Worm (Caenorhabditis elegans) whole organism, L1 larva: ENCODE results near the gene sca-1.

ENCODE experiments used
- F16B12.6 ChIP-seq: fragments of 150-350 bp; optimal IDR thresholded peaks from 2 replicates; lab custom pipeline; 2014; ENCODE audit warnings: missing biosample characterization, missing genetic modification characterization
- Y116A8C.19 ChIP-seq: sonication (generic microtip); optimal IDR thresholded peaks from 2 replicates; lab custom pipeline; 2016; ENCODE audit warnings: missing compliant biosample characterization, missing genetic modification characterization, borderline replicate concordance
- alr-1 ChIP-seq: fragments of 200-800 bp; sonication (Bioruptor generic); optimal IDR thresholded peaks from 2 replicates; lab custom pipeline; 2018; ENCODE audit warnings: borderline replicate concordance, mild to moderate bottlenecking, missing genetic modification characterization, missing compliant biosample characterization
- ceh-63 ChIP-seq: fragments of 200-800 bp; sonication (Bioruptor generic); optimal IDR thresholded peaks from 2 replicates; lab custom pipeline; 2018; ENCODE audit warnings: mild to moderate bottlenecking, missing genetic modification characterization, missing compliant biosample characterization
- ceh-82 ChIP-seq, 3 experiments: fragments of 150-350 bp in 1 of 3; sonication (generic microtip) in 2 of 3; optimal IDR thresholded peaks; 2 replicates each; lab custom pipeline; 2014 to 2017; ENCODE audit warnings: missing biosample characterization in 3 of 3, missing genetic modification characterization in 3 of 3
- ceh-88 ChIP-seq: fragments of 200-800 bp; sonication (Bioruptor generic); IDR thresholded peaks from 2 replicates; pipeline ENCODE4 v1.3.6; 2022; ENCODE audit warnings: missing genetic modification characterization, missing compliant biosample characterization
- ceh-90 ChIP-seq: sonication (generic microtip); optimal IDR thresholded peaks from 2 replicates; lab custom pipeline; 2016; ENCODE audit warnings: missing genetic modification characterization, missing compliant biosample characterization
- ces-1 ChIP-seq: fragments of 150-350 bp; optimal IDR thresholded peaks from 2 replicates; lab custom pipeline; 2014; ENCODE audit warnings: missing biosample characterization, missing genetic modification reagents, missing genetic modification characterization
- dsc-1 ChIP-seq: sonication (generic microtip); optimal IDR thresholded peaks from 2 replicates; lab custom pipeline; 2016; ENCODE audit warnings: mild to moderate bottlenecking, missing genetic modification characterization, missing compliant biosample characterization
- efl-1 ChIP-seq, 4 experiments: fragments of 150-350 bp; optimal IDR thresholded peaks in 3 of 4; peaks in 1 of 4; 1 replicate in 1 of 4; 2 replicates in 3 of 4; lab custom pipeline; 2014; ENCODE audit warnings: missing biosample characterization in 2 of 4, missing genetic modification characterization in 2 of 4, missing genetic modification reagents in 2 of 4
- egl-13 ChIP-seq: sonication (generic microtip); optimal IDR thresholded peaks from 2 replicates; lab custom pipeline; 2016; ENCODE audit warnings: missing genotype, missing genetic modification reagents, missing genetic modification characterization, missing compliant biosample characterization
- elt-2 ChIP-seq: sonication (generic microtip); optimal IDR thresholded peaks from 2 replicates; lab custom pipeline; 2016; ENCODE audit warnings: missing genetic modification characterization, mild to moderate bottlenecking, inconsistent platforms, missing compliant biosample characterization, missing genetic modification reagents
- fkh-10 ChIP-seq: sonication (generic microtip); optimal IDR thresholded peaks from 2 replicates; lab custom pipeline; 2017; ENCODE audit warnings: missing biosample characterization, missing genetic modification reagents, missing genetic modification characterization
- fkh-4 ChIP-seq: sonication (generic microtip); optimal IDR thresholded peaks from 2 replicates; lab custom pipeline; 2016; ENCODE audit warnings: missing compliant biosample characterization, missing genetic modification characterization, borderline replicate concordance
- fkh-8 ChIP-seq: sonication (generic microtip); optimal IDR thresholded peaks from 2 replicates; lab custom pipeline; 2016; ENCODE audit warnings: mild to moderate bottlenecking, missing genetic modification characterization, missing compliant biosample characterization
- grh-1 ChIP-seq: fragments of 200-800 bp; sonication (Bioruptor generic); IDR thresholded peaks from 2 replicates; pipeline ENCODE4 v1.3.6; 2022; ENCODE audit warnings: missing genetic modification reagents, missing genetic modification characterization, missing compliant biosample characterization
- hlh-4 ChIP-seq: sonication (generic microtip); optimal IDR thresholded peaks from 2 replicates; lab custom pipeline; 2016; ENCODE audit warnings: mild to moderate bottlenecking, missing genetic modification characterization, missing compliant biosample characterization
- isw-1 ChIP-seq: fragments of 200-800 bp; sonication (Bioruptor generic); IDR thresholded peaks from 2 replicates; pipeline ENCODE4 v1.3.6; 2022; ENCODE audit warnings: missing genetic modification characterization, missing compliant biosample characterization
- lin-15B ChIP-seq: fragments of 150-350 bp; sonication (generic microtip); optimal IDR thresholded peaks from 3 replicates; lab custom pipeline; 2014; ENCODE audit warnings: missing biosample characterization, missing genetic modification characterization
- lir-3 ChIP-seq: sonication (generic microtip); optimal IDR thresholded peaks from 2 replicates; lab custom pipeline; 2016; ENCODE audit warnings: mild to moderate bottlenecking, missing genetic modification characterization, moderate library complexity, missing compliant biosample characterization; ENCODE audit not compliant: poor library complexity
- mab-9 ChIP-seq: fragments of 200-800 bp; sonication (Bioruptor generic); IDR thresholded peaks from 2 replicates; pipeline ENCODE4 v1.3.6; 2022; ENCODE audit warnings: missing genetic modification reagents, missing genetic modification characterization, missing compliant biosample characterization
- mdl-1 ChIP-seq, 2 experiments: fragments of 150-350 bp; optimal IDR thresholded peaks; 2 replicates each; lab custom pipeline; 2014 to 2017; ENCODE audit warnings: missing biosample characterization in 2 of 2, missing genetic modification characterization in 2 of 2, inconsistent platforms in 1 of 2
- mef-2 ChIP-seq: fragments of 150-350 bp; optimal IDR thresholded peaks from 2 replicates; lab custom pipeline; 2014; ENCODE audit warnings: missing biosample characterization, missing genetic modification characterization
- mep-1 ChIP-seq: fragments of 150-350 bp; optimal IDR thresholded peaks from 2 replicates; lab custom pipeline; 2014; ENCODE audit warnings: missing biosample characterization, missing genetic modification characterization
- nhr-11 ChIP-seq: fragments of 150-350 bp; optimal IDR thresholded peaks from 2 replicates; lab custom pipeline; 2014; ENCODE audit warnings: missing biosample characterization, missing genetic modification characterization
- nhr-12 ChIP-seq: sonication (generic microtip); optimal IDR thresholded peaks from 2 replicates; lab custom pipeline; 2017; ENCODE audit warnings: missing biosample characterization, missing genetic modification characterization
- nhr-19 ChIP-seq: fragments of 200-800 bp; sonication (Bioruptor generic); conservative IDR thresholded peaks from 2 replicates; pipeline ENCODE4 v1.3.6; 2022; ENCODE audit warnings: missing genetic modification characterization, missing compliant biosample characterization
- nhr-237 ChIP-seq: fragments of 150-350 bp; optimal IDR thresholded peaks from 2 replicates; lab custom pipeline; 2014; ENCODE audit warnings: missing biosample characterization, missing genetic modification characterization
- nhr-28 ChIP-seq: fragments of 150-350 bp; optimal IDR thresholded peaks from 2 replicates; lab custom pipeline; 2014; ENCODE audit warnings: missing biosample characterization, missing genetic modification characterization
- nhr-47 ChIP-seq: sonication (generic microtip); optimal IDR thresholded peaks from 2 replicates; lab custom pipeline; 2016; ENCODE audit warnings: mild to moderate bottlenecking, missing genetic modification characterization, moderate library complexity, missing compliant biosample characterization
- nhr-71 ChIP-seq: sonication (generic microtip); optimal IDR thresholded peaks from 2 replicates; lab custom pipeline; 2016; ENCODE audit warnings: mild to moderate bottlenecking, missing genetic modification characterization, moderate library complexity, missing compliant biosample characterization
- nhr-90 ChIP-seq: sonication (generic microtip); optimal IDR thresholded peaks from 2 replicates; lab custom pipeline; 2016; ENCODE audit warnings: mild to moderate bottlenecking, missing genetic modification characterization, missing compliant biosample characterization; ENCODE audit not compliant: poor library complexity
- pax-3 ChIP-seq: fragments of 200-800 bp; sonication (Bioruptor generic); optimal IDR thresholded peaks from 2 replicates; lab custom pipeline; 2018; ENCODE audit warnings: mild to moderate bottlenecking, missing genetic modification characterization, moderate library complexity, missing compliant biosample characterization
- rnt-1 ChIP-seq: sonication (generic microtip); optimal IDR thresholded peaks from 2 replicates; lab custom pipeline; 2016; ENCODE audit warnings: mild to moderate bottlenecking, missing genetic modification characterization, moderate library complexity, missing compliant biosample characterization
- sox-4 ChIP-seq: sonication (generic microtip); optimal IDR thresholded peaks from 2 replicates; lab custom pipeline; 2016; ENCODE audit warnings: missing genetic modification characterization, missing compliant biosample characterization
- sptf-1 ChIP-seq: fragments of 150-350 bp; optimal IDR thresholded peaks from 2 replicates; lab custom pipeline; 2014; ENCODE audit warnings: missing biosample characterization, missing genetic modification characterization
- swsn-7 ChIP-seq: sonication (generic microtip); optimal IDR thresholded peaks from 2 replicates; lab custom pipeline; 2016; ENCODE audit warnings: missing genetic modification characterization, missing compliant biosample characterization
- tbx-2 ChIP-seq: sonication (generic microtip); optimal IDR thresholded peaks from 2 replicates; lab custom pipeline; 2016; ENCODE audit warnings: missing genetic modification characterization, missing compliant biosample characterization
- tlp-1 ChIP-seq: fragments of 150-350 bp; optimal IDR thresholded peaks from 2 replicates; lab custom pipeline; 2014; ENCODE audit warnings: missing biosample characterization, missing genetic modification characterization
- unc-86 ChIP-seq: sonication (generic microtip); optimal IDR thresholded peaks from 2 replicates; lab custom pipeline; 2016; ENCODE audit warnings: missing genetic modification characterization, missing compliant biosample characterization
- unc-98 ChIP-seq: fragments of 200-800 bp; sonication (Bioruptor generic); IDR thresholded peaks from 2 replicates; pipeline ENCODE4 v1.3.6; 2022; ENCODE audit warnings: missing genetic modification characterization, missing compliant biosample characterization
- vab-15 ChIP-seq: sonication (generic microtip); optimal IDR thresholded peaks from 2 replicates; lab custom pipeline; 2017; ENCODE audit warnings: missing genotype, mild to moderate bottlenecking, missing genetic modification characterization, missing compliant biosample characterization
- xbp-1 ChIP-seq: sonication (generic microtip); optimal IDR thresholded peaks from 2 replicates; lab custom pipeline; 2016; ENCODE audit warnings: missing genetic modification characterization, missing compliant biosample characterization
- ztf-11 ChIP-seq, 2 experiments: sonication (generic microtip); optimal IDR thresholded peaks; 2 replicates each; lab custom pipeline; 2016 to 2017; ENCODE audit warnings: missing genetic modification characterization in 2 of 2, missing biosample characterization in 1 of 2, missing compliant biosample characterization in 1 of 2
- ztf-4 ChIP-seq: fragments of 150-350 bp; optimal IDR thresholded peaks from 2 replicates; lab custom pipeline; 2014; ENCODE audit warnings: missing biosample characterization, missing genetic modification characterization

sca-1 gene

ce11 chrIII:10857984-10858383 lies 41.3 kb upstream of the sca-1 start, which contains the start of gene oxi-1:
oxi-1 (plus strand) TSS chrIII:10858284.
- TF ChIP-seq mef-2 (tag; lab: Kevin White, UChicago): no peak
- no peak for TF ChIP-seq mep-1
- TF ChIP-seq grh-1 (GFP tag; lab: Robert Waterston, UW): no peak

- TF ChIP-seq fkh-10 (GFP tag; lab: Kevin White, UChicago) (no peak), F16B12.6 (tag; lab: Kevin White, UChicago) (no peak), nhr-90 (tag; lab: Kevin White, UChicago) (peak; percentile 62), fkh-4 (tag; lab: Kevin White, UChicago) (peak; percentile 1), nhr-12 (tag; lab: Kevin White, UChicago) (no peak), tlp-1 (tag; lab: Kevin White, UChicago) (no peak), lin-15B (tag; lab: Kevin White, UChicago) (no peak), efl-1 (optimal IDR thresholded peaks at IDR 0.05; lab: Kevin White, UChicago) (peak; percentile 26 to 62), efl-1 (GFP tag; optimal IDR thresholded peaks at IDR 0.05 in 1 of 2; lab: Kevin White, UChicago) (peak in 1 of 2 experiments; percentile 62), nhr-47 (tag; lab: Kevin White, UChicago) (peak; percentile 51), nhr-11 (tag; lab: Kevin White, UChicago) (no peak), xbp-1 (peak; percentile 29), sptf-1 (tag; lab: Kevin White, UChicago) (no peak), swsn-7 (tag; lab: Kevin White, UChicago) (peak; percentile 6), pax-3 (peak; percentile 11), tbx-2 (tag; lab: Kevin White, UChicago) (peak; percentile 49), ces-1 (GFP tag; lab: Kevin White, UChicago) (no peak), nhr-71 (tag; lab: Kevin White, UChicago) (peak; percentile 57), mab-9 (GFP tag; lab: Robert Waterston, UW) (peak; percentile 37; the same call in 1 of the 2 replicates), ceh-82 (tag; optimal IDR thresholded peaks at IDR 0.05; lab: Kevin White, UChicago) (no peak), nhr-28 (tag; lab: Kevin White, UChicago) (no peak), ztf-4 (tag; lab: Kevin White, UChicago) (no peak), fkh-8 (tag; lab: Kevin White, UChicago) (peak; percentile 47), dsc-1 (tag; lab: Kevin White, UChicago) (peak; percentile 21), egl-13 (tag; lab: Kevin White, UChicago) (peak; percentile 34), isw-1 (GFP tag; lab: Robert Waterston, UW) (peak; percentile 34), ceh-63 (GFP tag; lab: Kevin White, UChicago) (peak; percentile 72), sox-4 (peak; percentile 54), Y116A8C.19 (tag; lab: Kevin White, UChicago) (peak; percentile 19), hlh-4 (tag; lab: Kevin White, UChicago) (peak; percentile 8), lir-3 (tag; lab: Kevin White, UChicago) (peak; percentile 75), unc-98 (GFP tag; lab: Robert Waterston, UW) (peak; percentile 77), ztf-11 (tag; optimal IDR thresholded peaks at IDR 0.05; lab: Kevin White, UChicago) (peak in 1 of 2 experiments; percentile 80), ceh-88 (GFP tag; lab: Robert Waterston, UW) (peak; percentile 49; the same call in 1 of the 2 replicates), vab-15 (peak; percentile 3), alr-1 (tag; lab: Kevin White, UChicago) (peak; percentile 26), mdl-1 (tag; optimal IDR thresholded peaks at IDR 0.05; lab: Kevin White, UChicago) (no peak), unc-86 (tag; lab: Kevin White, UChicago) (peak; percentile 18), nhr-19 (GFP tag; lab: Robert Waterston, UW) (peak; percentile 37), rnt-1 (tag; lab: Kevin White, UChicago) (peak; percentile 72), ceh-90 (tag; lab: Kevin White, UChicago) (peak; percentile 1), nhr-237 (tag; lab: Kevin White, UChicago) (no peak), elt-2 (tag; lab: Kevin White, UChicago) (peak; percentile 16)
These were observed 40.2 kb upstream of the sca-1 start for ce11 chrIII:10856830-10857229.
